Fruit fly (Drosophila melanogaster) ovary, adult (tissue): ENCODE measurements around the gene CG43844.

ENCODE experiments used
- CG17801 ChIP-seq: fragments of 200-800 bp; optimal IDR thresholded peaks from 2 replicates; lab custom pipeline; 2019; ENCODE audit warnings: missing biosample characterization, mild to moderate bottlenecking, missing genetic modification characterization, moderate library complexity; ENCODE audit not compliant: partially characterized antibody

The CG43844 gene

dm6 chr3R:21888696-21889602, at the start of gene CG43844:
CG43844 (plus strand) TSS chr3R:21889539.
- TF ChIP-seq CG17801: no peak

- TF ChIP-seq CG17801: peak; percentile 92
Observed at dm6 chr3R:21839636-21840035, 49.7 kb upstream of the CG43844 start.

dm6 chr3R:21840432-21840831, 48.9 kb upstream of the CG43844 start:
- no peak for TF ChIP-seq CG17801

dm6 chr3R:21841474-21842376, 47.6 kb upstream of the CG43844 start:
- no peak for TF ChIP-seq CG17801

- TF ChIP-seq CG17801: no peak
Observed at dm6 chr3R:21843665-21844064, 45.7 kb upstream of the CG43844 start, which contains the start of gene Gr93b. Gr93b (minus strand) TSS chr3R:21843765.

dm6 chr3R:21845165-21845564, 44.2 kb upstream of the CG43844 start, which contains the start of gene Gr93c:
Gr93c (minus strand) TSS chr3R:21845265.
- TF ChIP-seq CG17801: no peak

- TF ChIP-seq CG17801: no peak
Observed at dm6 chr3R:21846559-21846958, 42.8 kb upstream of the CG43844 start, which contains the start of gene Gr93d. Gr93d (minus strand) TSS chr3R:21846659.

dm6 chr3R:21847438-21847837, 41.9 kb upstream of the CG43844 start:
- TF ChIP-seq CG17801: no peak

- TF ChIP-seq CG17801: no peak
Observed at dm6 chr3R:21848271-21848670, 41.1 kb upstream of the CG43844 start.

dm6 chr3R:21848987-21849442, 40.3 kb upstream of the CG43844 start:
- TF ChIP-seq CG17801: peak; percentile 94

dm6 chr3R:21849988-21850460, 39.3 kb upstream of the CG43844 start:
- no peak for TF ChIP-seq CG17801

- no peak for TF ChIP-seq CG17801
Observed at dm6 chr3R:21851592-21852578, 37.5 kb upstream of the CG43844 start.

dm6 chr3R:21852579-21853233, 36.6 kb upstream of the CG43844 start:
- peak; percentile 68 for TF ChIP-seq CG17801

- peak; percentile 19 for TF ChIP-seq CG17801
Observed at dm6 chr3R:21853618-21854573, 35.4 kb upstream of the CG43844 start.
